Worm (Caenorhabditis elegans): ENCODE measurements around the gene fbxc-31.

The fbxc-31 gene

ce11 chrII:960218-960617 lies 48.4 kb downstream of the fbxc-31 start, which contains the start of the genes C32B5.18 and C32B5.7:
Gene C32B5.18, plus strand, starts transcription at chrII:960518.
Gene C32B5.7, plus strand, starts transcription at chrII:960528.
- TF ChIP-seq madf-3 (GFP tag; IDR thresholded peaks at IDR 0.05): 0 out of 2 replicates have a peak, but pooled peaks have one; percentile 36
- no peak for TF ChIP-seq nhr-80 (tag; optimal IDR thresholded peaks at IDR 0.05)
- TF ChIP-seq egl-18 (GFP tag; IDR thresholded peaks at IDR 0.05): 0 out of 2 replicates have a peak, but pooled peaks have one; percentile 29

- TF ChIP-seq ekl-4 (GFP tag; IDR thresholded peaks at IDR 0.05) (no peak), lin-26 (GFP tag; IDR thresholded peaks at IDR 0.05) (0 out of 2 replicates have a peak, but pooled peaks have one; percentile 24)
Measured at ce11 chrII:961961-962360, 50.2 kb downstream of the fbxc-31 start, which contains the start of gene C32B5.13. Gene C32B5.13, minus strand, starts transcription at chrII:962061.

Measured in whole organism, young adult.